Fruit fly (Drosophila melanogaster): Measurements from ENCODE around the gene CG42831.

dm6 chr3L:10851853-10852346, 37.3 kb downstream of the CG42831 start:
- TF ChIP-seq CG13204 (GFP tag; optimal IDR thresholded peaks at IDR 0.05) (no peak), CG10348 (GFP tag; IDR thresholded peaks at IDR 0.05) (no peak), Pif1B (GFP tag; optimal IDR thresholded peaks at IDR 0.05) (no peak), CG34367 (tag; optimal IDR thresholded peaks at IDR 0.05) (peak; percentile 63), D1 (tag; optimal IDR thresholded peaks at IDR 0.05) (peak; percentile 91), Ets98B (GFP tag; IDR thresholded peaks at IDR 0.05) (no peak), CG8159 (tag; optimal IDR thresholded peaks at IDR 0.05) (peak; percentile 89), EcR (GFP tag; optimal IDR thresholded peaks at IDR 0.05) (no peak)

Data from whole organism, pupa.